Worm (Caenorhabditis elegans): ENCODE results near the gene ceh-58.

ceh-58 gene

ce11 chrII:10389776-10390175 is 20.4 kb upstream of the ceh-58 start:
- TF ChIP-seq gmeb-1 (tag; optimal IDR thresholded peaks at IDR 0.05) = peak; percentile 37
- TF ChIP-seq nhr-25 (tag; optimal IDR thresholded peaks at IDR 0.05) = peak; percentile 68
- no peak for TF ChIP-seq lin-39 (tag; optimal IDR thresholded peaks at IDR 0.05)
- TF ChIP-seq nhr-21 (tag; optimal IDR thresholded peaks at IDR 0.05) = peak; percentile 76
- TF ChIP-seq sma-3 (GFP tag; optimal IDR thresholded peaks at IDR 0.05) = peak; percentile 11
- TF ChIP-seq mbf-1 (tag; optimal IDR thresholded peaks at IDR 0.05) = no peak
- TF ChIP-seq F13H6.1 (tag; optimal IDR thresholded peaks at IDR 0.05) = peak; percentile 80
- TF ChIP-seq nhr-129 (tag; optimal IDR thresholded peaks at IDR 0.05) = peak; percentile 70
- TF ChIP-seq nhr-23 (tag; optimal IDR thresholded peaks at IDR 0.05) = no peak
- TF ChIP-seq crh-2 (tag; optimal IDR thresholded peaks at IDR 0.05) = peak; percentile 65
- peak; percentile 82 for TF ChIP-seq sma-9 (GFP tag; optimal IDR thresholded peaks at IDR 0.05)
- TF ChIP-seq sma-9 (tag; optimal IDR thresholded peaks at IDR 0.05) = no peak
- TF ChIP-seq mdl-1 (tag; optimal IDR thresholded peaks at IDR 0.05) = peak in 1 of 2 experiments; percentile 64
- no peak for TF ChIP-seq elt-3 (tag; optimal IDR thresholded peaks at IDR 0.05)
- TF ChIP-seq egl-27 (tag; optimal IDR thresholded peaks at IDR 0.05) = peak; percentile 8
- peak; percentile 84 for TF ChIP-seq fos-1 (tag; optimal IDR thresholded peaks at IDR 0.05)
- TF ChIP-seq ztf-11 (tag; optimal IDR thresholded peaks at IDR 0.05) = no peak

- TF ChIP-seq mdl-1 (tag; optimal IDR thresholded peaks at IDR 0.05) (peak; percentile 55 to 58), fos-1 (tag; optimal IDR thresholded peaks at IDR 0.05) (peak; percentile 71), mab-5 (tag; optimal IDR thresholded peaks at IDR 0.05) (no peak), unc-55 (GFP tag; optimal IDR thresholded peaks at IDR 0.05) (no peak), gmeb-1 (tag; optimal IDR thresholded peaks at IDR 0.05) (peak; percentile 56), elt-1 (tag; optimal IDR thresholded peaks at IDR 0.05) (no peak), nhr-21 (tag; optimal IDR thresholded peaks at IDR 0.05) (peak; percentile 86), F13H6.1 (tag; optimal IDR thresholded peaks at IDR 0.05) (peak; percentile 79), nhr-237 (tag; optimal IDR thresholded peaks at IDR 0.05) (no peak), sem-4 (tag; optimal IDR thresholded peaks at IDR 0.05) (peak; percentile 39), sma-3 (GFP tag; optimal IDR thresholded peaks at IDR 0.05) (peak; percentile 90), ztf-1 (GFP tag; conservative IDR thresholded peaks at IDR 0.05) (no peak), nhr-25 (tag; optimal IDR thresholded peaks at IDR 0.05) (peak; percentile 83), ceh-16 (tag; optimal IDR thresholded peaks at IDR 0.05) (no peak), blmp-1 (tag; optimal IDR thresholded peaks at IDR 0.05; ENCODE audit: insufficient read depth) (peak; percentile 86), nhr-77 (tag; optimal IDR thresholded peaks at IDR 0.05) (no peak), ama-1 (optimal IDR thresholded peaks at IDR 0.05) (peak; percentile 61), unc-62 (GFP tag; optimal IDR thresholded peaks at IDR 0.05) (no peak), unc-39 (tag; optimal IDR thresholded peaks at IDR 0.05) (no peak), Y55F3AM.14 (GFP tag; optimal IDR thresholded peaks at IDR 0.05) (peak; percentile 34), lin-13 (GFP tag; optimal IDR thresholded peaks at IDR 0.05) (peak; percentile 52), lsy-2 (tag; optimal IDR thresholded peaks at IDR 0.05) (peak in 1 of 2 experiments; percentile 65), R02D3.7 (tag; optimal IDR thresholded peaks at IDR 0.05) (no peak), snpc-4 (tag; optimal IDR thresholded peaks at IDR 0.05) (peak; percentile 17), nhr-6 (tag; optimal IDR thresholded peaks at IDR 0.05) (peak; percentile 67), sma-9 (GFP tag; optimal IDR thresholded peaks at IDR 0.05) (peak; percentile 89), sma-9 (tag; optimal IDR thresholded peaks at IDR 0.05) (no peak), nhr-23 (tag; optimal IDR thresholded peaks at IDR 0.05) (no peak), nhr-129 (tag; optimal IDR thresholded peaks at IDR 0.05) (peak; percentile 63), egl-27 (tag; optimal IDR thresholded peaks at IDR 0.05) (no peak), crh-2 (tag; optimal IDR thresholded peaks at IDR 0.05) (peak; percentile 74), C34F6.9 (tag; optimal IDR thresholded peaks at IDR 0.05) (peak; percentile 39), dmd-4 (tag; optimal IDR thresholded peaks at IDR 0.05) (no peak)
Observed at ce11 chrII:10389038-10389437, 19.6 kb upstream of the ceh-58 start.

ce11 chrII:10388041-10388706 is 18.8 kb upstream of the ceh-58 start:
- TF ChIP-seq nhr-10 (tag; optimal IDR thresholded peaks at IDR 0.05) (no peak), ztf-4 (tag; optimal IDR thresholded peaks at IDR 0.05) (peak; percentile 75), sem-4 (tag; optimal IDR thresholded peaks at IDR 0.05) (peak; percentile 90), nhr-25 (tag; optimal IDR thresholded peaks at IDR 0.05) (peak; percentile 76), nhr-21 (tag; optimal IDR thresholded peaks at IDR 0.05) (peak; percentile 58), lin-11 (tag; optimal IDR thresholded peaks at IDR 0.05) (peak; percentile 33), F13H6.1 (tag; optimal IDR thresholded peaks at IDR 0.05) (peak; percentile 79), nhr-129 (tag; optimal IDR thresholded peaks at IDR 0.05) (peak; percentile 27), lsy-2 (tag; optimal IDR thresholded peaks at IDR 0.05) (peak; percentile 14 to 86), sma-9 (GFP tag; optimal IDR thresholded peaks at IDR 0.05) (peak; percentile 67), sma-9 (tag; optimal IDR thresholded peaks at IDR 0.05) (no peak), zag-1 (tag; optimal IDR thresholded peaks at IDR 0.05) (no peak), sma-3 (GFP tag; optimal IDR thresholded peaks at IDR 0.05) (peak; percentile 83), snpc-4 (tag; optimal IDR thresholded peaks at IDR 0.05) (peak; percentile 24), R02D3.7 (tag; optimal IDR thresholded peaks at IDR 0.05) (peak; percentile 94), ama-1 (optimal IDR thresholded peaks at IDR 0.05) (peak; percentile 50), nhr-237 (tag; optimal IDR thresholded peaks at IDR 0.05) (no peak), egl-27 (tag; optimal IDR thresholded peaks at IDR 0.05) (peak; percentile 31), ZK546.5 (tag; optimal IDR thresholded peaks at IDR 0.05) (peak; percentile 7), nhr-6 (tag; optimal IDR thresholded peaks at IDR 0.05) (peak; percentile 32), lin-13 (GFP tag; optimal IDR thresholded peaks at IDR 0.05) (peak; percentile 74), crh-2 (tag; optimal IDR thresholded peaks at IDR 0.05) (peak; percentile 73), Y55F3AM.14 (GFP tag; optimal IDR thresholded peaks at IDR 0.05) (no peak), mab-5 (tag; optimal IDR thresholded peaks at IDR 0.05) (peak; percentile 41), fos-1 (tag; optimal IDR thresholded peaks at IDR 0.05) (peak; percentile 64), unc-55 (GFP tag; optimal IDR thresholded peaks at IDR 0.05) (peak; percentile 75), ceh-16 (tag; optimal IDR thresholded peaks at IDR 0.05) (no peak), gmeb-1 (tag; optimal IDR thresholded peaks at IDR 0.05) (peak; percentile 69), C34F6.9 (tag; optimal IDR thresholded peaks at IDR 0.05) (peak; percentile 76), ceh-82 (tag; optimal IDR thresholded peaks at IDR 0.05) (no peak)
